Fruit fly (Drosophila melanogaster) whole organism, pupa: ENCODE measurements around the gene Tsp29Fb.

Experiments
- CG12605 ChIP-seq: fragments of 200-800 bp; sonication (Bioruptor generic); IDR thresholded peaks from 2 replicates; pipeline ENCODE4 v1.3.6; 2022; ENCODE audit warnings: missing biosample characterization, missing genetic modification characterization
- CG15710 ChIP-seq: fragments of 200-800 bp; sonication (Bioruptor generic); optimal IDR thresholded peaks from 2 replicates; lab custom pipeline; 2018; ENCODE audit warnings: missing biosample characterization, mild to moderate bottlenecking, missing genetic modification characterization, moderate library complexity
- CG32121 ChIP-seq: fragments of 200-800 bp; sonication (Bioruptor generic); IDR thresholded peaks from 2 replicates; pipeline ENCODE4 v1.3.6; 2022; ENCODE audit warnings: missing biosample characterization, missing genetic modification characterization
- CG8159 ChIP-seq: fragments of 200-800 bp; sonication (Bioruptor generic); optimal IDR thresholded peaks from 3 replicates; lab custom pipeline; 2018; ENCODE audit warnings: missing biosample characterization, mild to moderate bottlenecking, missing genetic modification characterization, moderate library complexity
- CG8301 ChIP-seq: fragments of 200-800 bp; sonication (Bioruptor generic); optimal IDR thresholded peaks from 2 replicates; lab custom pipeline; 2018; ENCODE audit warnings: missing biosample characterization, mild to moderate bottlenecking, missing genetic modification characterization
- CG9948 ChIP-seq: fragments of 200-800 bp; sonication (Bioruptor generic); optimal IDR thresholded peaks from 2 replicates; lab custom pipeline; 2018; ENCODE audit warnings: missing biosample characterization, mild to moderate bottlenecking, missing genetic modification characterization, moderate library complexity
- EcR ChIP-seq: fragments of 200-800 bp; sonication (Bioruptor generic); optimal IDR thresholded peaks from 3 replicates; lab custom pipeline; 2019; ENCODE audit warnings: missing biosample characterization, missing genetic modification characterization, mild to moderate bottlenecking, moderate library complexity, missing genetic modification reagents
- Ets98B ChIP-seq: fragments of 200-800 bp; sonication (Bioruptor generic); IDR thresholded peaks from 2 replicates; pipeline ENCODE4 v1.3.6; 2022; ENCODE audit warnings: missing biosample characterization, missing genetic modification characterization
- Pif1A ChIP-seq: fragments of 200-800 bp; sonication (Bioruptor generic); optimal IDR thresholded peaks from 3 replicates; lab custom pipeline; 2016; ENCODE audit warnings: missing biosample characterization, missing genetic modification characterization
- Pif1B ChIP-seq: fragments of 200-800 bp; sonication (Bioruptor generic); optimal IDR thresholded peaks from 3 replicates; lab custom pipeline; 2016; ENCODE audit warnings: missing biosample characterization, missing genetic modification characterization
- fd96Ca ChIP-seq: fragments of 200-800 bp; sonication (Bioruptor generic); IDR thresholded peaks from 3 replicates; pipeline ENCODE4 v1.3.6; 2022; ENCODE audit warnings: missing biosample characterization, missing genetic modification characterization

dm6 chr2L:8915709-8916108 lies 21.5 kb upstream of the Tsp29Fb start:
- TF ChIP-seq EcR (GFP tag; lab: Kevin White, UChicago) (no peak), Ets98B (GFP tag; lab: Robert Waterston, UW) (no peak), Pif1A (GFP tag; lab: Kevin White, UChicago) (no peak), CG8301 (tag; lab: Kevin White, UChicago) (no peak), Pif1B (GFP tag; lab: Kevin White, UChicago) (no peak), fd96Ca (no peak), CG15710 (tag; lab: Kevin White, UChicago) (no peak), CG9948 (tag; lab: Kevin White, UChicago) (no peak), CG12605 (GFP tag; lab: Robert Waterston, UW) (no peak), CG32121 (no peak), CG8159 (tag; lab: Kevin White, UChicago) (no peak)
